Worm (Caenorhabditis elegans) whole organism, midembryonic: Measurements from ENCODE around the gene F01G4.4.

Experiments used
- flt-1 ChIP-seq: fragments of 200-800 bp; sonication (Bioruptor generic); IDR thresholded peaks from 2 replicates; pipeline ENCODE4 v1.3.6; 2022; ENCODE audit warnings: missing genetic modification characterization, missing compliant biosample characterization
- ref-1 ChIP-seq: fragments of 200-800 bp; sonication (Bioruptor generic); conservative IDR thresholded peaks from 2 replicates; pipeline ENCODE4 v1.3.6; 2022; ENCODE audit warnings: missing genetic modification reagents, missing genetic modification characterization, missing compliant biosample characterization

DNA sequence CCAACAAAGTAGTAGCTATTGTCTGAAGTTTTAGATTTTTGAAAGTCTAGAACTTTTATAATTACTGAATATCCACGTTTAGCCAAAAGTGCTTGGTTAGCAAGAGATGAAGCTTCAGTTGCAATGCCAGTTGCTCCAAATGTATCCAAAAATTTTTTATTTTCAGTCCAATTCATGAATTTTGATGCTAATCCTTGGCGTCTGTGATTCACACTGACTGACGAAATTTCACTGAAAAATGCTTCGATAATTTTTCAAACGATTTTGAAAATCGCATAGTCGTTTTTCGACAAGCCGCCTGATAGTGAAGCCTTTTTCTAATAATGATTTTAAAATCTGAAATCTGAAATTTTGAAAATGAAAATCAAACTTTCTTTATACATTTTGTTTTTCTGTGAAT lies 49.1 kb upstream of the F01G4.4 start:
- TF ChIP-seq flt-1 (GFP tag; lab: Robert Waterston, UW) (no peak), ref-1 (GFP tag; lab: Robert Waterston, UW) (no peak)
